Fruit fly (Drosophila melanogaster) whole organism, embryonic: ENCODE results near the gene Atg6.

Source experiments
- CG1832 ChIP-seq: fragments of 200-800 bp; sonication (Bioruptor generic); optimal IDR thresholded peaks from 2 replicates; lab custom pipeline; 2017; ENCODE audit warnings: missing biosample characterization, mild to moderate bottlenecking, missing genetic modification characterization, inconsistent platforms
- NC2α ChIP-seq: fragments of 200-800 bp; sonication (Bioruptor generic); optimal IDR thresholded peaks from 2 replicates; lab custom pipeline; 2016; ENCODE audit warnings: missing biosample characterization, missing genetic modification characterization
- aop ChIP-seq: fragments of 200-800 bp; sonication (Bioruptor generic); IDR thresholded peaks from 2 replicates; pipeline ENCODE4 v1.3.6; 2022; ENCODE audit warnings: missing biosample characterization, missing genetic modification characterization
- tin ChIP-seq: fragments of 200-800 bp; sonication (Bioruptor generic); optimal IDR thresholded peaks from 3 replicates; lab custom pipeline; 2016; ENCODE audit warnings: missing biosample characterization, missing genetic modification characterization
- toy ChIP-seq: fragments of 200-800 bp; sonication (Bioruptor generic); IDR thresholded peaks from 2 replicates; pipeline ENCODE4 v1.3.6; 2022; ENCODE audit warnings: missing biosample characterization, missing genetic modification characterization
- unc-4 ChIP-seq: fragments of 200-800 bp; sonication (Bioruptor generic); IDR thresholded peaks from 2 replicates; pipeline ENCODE4 v1.3.6; 2022; ENCODE audit warnings: missing biosample characterization, missing genetic modification characterization; ENCODE audit not compliant: partially characterized antibody

dm6 chr3R:24017648-24018047 lies 32.9 kb downstream of the Atg6 start:
- TF ChIP-seq toy (GFP tag; lab: Robert Waterston, UW): no peak
- TF ChIP-seq tin (GFP tag; lab: Kevin White, UChicago): no peak
- TF ChIP-seq NC2α (GFP tag; lab: Kevin White, UChicago): no peak
- TF ChIP-seq unc-4 (GFP tag; lab: Robert Waterston, UW): no peak
- TF ChIP-seq CG1832 (GFP tag; lab: Kevin White, UChicago): no peak
- no peak for TF ChIP-seq aop
